ENCODE assay signal across 1 fruit fly cellular context in the genomic region with DNA sequence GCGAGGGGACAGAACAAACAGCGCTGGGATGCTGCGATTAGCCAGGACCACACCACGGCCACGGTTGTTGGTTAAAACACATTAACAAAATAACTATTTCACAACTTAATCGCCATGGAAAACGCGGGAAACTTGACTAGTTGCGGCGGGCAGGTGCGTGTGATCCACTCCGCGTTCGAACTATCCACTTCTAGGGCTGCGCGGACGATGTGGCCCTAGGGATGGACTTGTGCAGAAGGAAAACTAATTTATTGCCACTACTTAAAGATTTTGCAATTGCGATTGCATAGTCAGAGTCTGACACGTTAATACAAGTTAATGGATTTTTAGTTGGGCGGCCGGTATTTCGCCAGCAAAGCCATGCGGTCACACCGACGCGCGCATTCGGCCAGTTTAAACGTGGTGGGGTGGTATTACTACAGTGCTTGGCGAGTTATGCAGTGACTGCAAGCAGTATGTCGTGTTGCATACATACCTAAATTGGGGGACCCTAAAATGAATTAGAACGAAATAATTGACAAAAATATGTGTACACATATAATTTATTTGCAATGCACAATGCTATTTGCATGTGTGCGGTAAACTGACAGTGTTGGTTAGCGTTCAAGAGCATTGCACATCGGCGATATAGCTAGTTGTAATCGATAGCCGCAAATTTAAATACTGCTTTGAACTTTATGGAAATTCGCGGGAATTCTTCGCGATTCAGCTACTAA.
TF ChIP-seq lines count a peak whose summit lies in the region.

Gene Rbf (minus strand): TSS at position 323 of the 716 bp plus-strand sequence.

TF ChIP-seq in whole organism, embryonic, 481 proteins besides CTCF, POLR2A, EP300 and RAD21 (continued from another document):
- TF ChIP-seq chinmo (GFP tag; IDR thresholded peaks at IDR 0.05; lab: Robert Waterston, UW; ENCODE audit: partially characterized antibody), result no peak
- TF ChIP-seq CG2889 (GFP tag; IDR thresholded peaks at IDR 0.05; lab: Robert Waterston, UW), result no peak
- peak; percentile 93 for TF ChIP-seq E2f2 (GFP tag; IDR thresholded peaks at IDR 0.05; lab: Robert Waterston, UW)
- TF ChIP-seq zfh1 (GFP tag; IDR thresholded peaks at IDR 0.05; lab: Robert Waterston, UW), result no peak
- no peak for TF ChIP-seq Fer1 (GFP tag; optimal IDR thresholded peaks at IDR 0.05; lab: Kevin White, UChicago)
- no peak for TF ChIP-seq CG3407 (GFP tag; optimal IDR thresholded peaks at IDR 0.05; lab: Kevin White, UChicago)
- peak; percentile 31 for TF ChIP-seq CG2120 (GFP tag; optimal IDR thresholded peaks at IDR 0.05; lab: Kevin White, UChicago)
- TF ChIP-seq emc (GFP tag; optimal IDR thresholded peaks at IDR 0.05; lab: Kevin White, UChicago), result no peak
- TF ChIP-seq CG12219 (GFP tag; optimal IDR thresholded peaks at IDR 0.05; lab: Kevin White, UChicago), result no peak
- TF ChIP-seq gfzf (GFP tag; optimal IDR thresholded peaks at IDR 0.05; lab: Kevin White, UChicago), result peak; percentile 85
- no peak for TF ChIP-seq disco-r (GFP tag; optimal IDR thresholded peaks at IDR 0.05; lab: Kevin White, UChicago)
- TF ChIP-seq Gsc (GFP tag; IDR thresholded peaks at IDR 0.05; lab: Robert Waterston, UW), result no peak
- no peak for TF ChIP-seq Fer3 (tag; optimal IDR thresholded peaks at IDR 0.05; lab: Kevin White, UChicago)
- no peak for TF ChIP-seq CG32772 (GFP tag; IDR thresholded peaks at IDR 0.05; lab: Robert Waterston, UW)
- no peak for TF ChIP-seq sqz (GFP tag; optimal IDR thresholded peaks at IDR 0.05; lab: Kevin White, UChicago)
- no peak for TF ChIP-seq Jarid2 (GFP tag; optimal IDR thresholded peaks at IDR 0.05; lab: Kevin White, UChicago)
- peak; percentile 43 for TF ChIP-seq stwl (tag; optimal IDR thresholded peaks at IDR 0.05; lab: Kevin White, UChicago)
